Fruit fly (Drosophila melanogaster) whole organism, prepupa: ENCODE data around the gene CG33107.

ENCODE experiments used
- CG10631 ChIP-seq: fragments of 200-800 bp; sonication (Bioruptor generic); optimal IDR thresholded peaks from 2 replicates; lab custom pipeline; 2016; ENCODE audit warnings: missing biosample characterization, missing genetic modification characterization
- CG10669 ChIP-seq: fragments of 200-800 bp; sonication (Bioruptor generic); optimal IDR thresholded peaks from 3 replicates; lab custom pipeline; 2018; ENCODE audit warnings: missing biosample characterization, mild to moderate bottlenecking, missing genetic modification characterization, moderate library complexity
- CG11762 ChIP-seq: fragments of 200-800 bp; sonication (Bioruptor generic); optimal IDR thresholded peaks from 3 replicates; lab custom pipeline; 2016; ENCODE audit warnings: missing biosample characterization, missing genetic modification characterization; ENCODE audit not compliant: insufficient read depth
- CG1621 ChIP-seq: fragments of 200-800 bp; sonication (Bioruptor generic); optimal IDR thresholded peaks from 3 replicates; lab custom pipeline; 2018; ENCODE audit warnings: missing biosample characterization, mild to moderate bottlenecking, missing genetic modification characterization
- CG3032 ChIP-seq: fragments of 200-800 bp; optimal IDR thresholded peaks from 2 replicates; lab custom pipeline; 2019; ENCODE audit warnings: missing biosample characterization, mild to moderate bottlenecking, missing genetic modification characterization, moderate library complexity
- CG4318 ChIP-seq: fragments of 200-800 bp; sonication (Bioruptor generic); optimal IDR thresholded peaks from 3 replicates; lab custom pipeline; 2017; ENCODE audit warnings: missing biosample characterization, mild to moderate bottlenecking, missing genetic modification characterization
- CG6163 ChIP-seq: fragments of 200-800 bp; sonication (Bioruptor generic); IDR thresholded peaks from 3 replicates; pipeline ENCODE4 v1.3.6; 2022; ENCODE audit warnings: missing biosample characterization, missing genetic modification characterization
- CG6276 ChIP-seq: fragments of 200-800 bp; sonication (Bioruptor generic); optimal IDR thresholded peaks from 2 replicates; lab custom pipeline; 2017; ENCODE audit warnings: missing biosample characterization, mild to moderate bottlenecking, missing genetic modification characterization
- CG6792 ChIP-seq: fragments of 200-800 bp; sonication (Bioruptor generic); optimal IDR thresholded peaks from 3 replicates; lab custom pipeline; 2016; ENCODE audit warnings: missing biosample characterization, missing genetic modification characterization
- CG6808 ChIP-seq: fragments of 200-800 bp; sonication (Bioruptor generic); optimal IDR thresholded peaks from 3 replicates; lab custom pipeline; 2017; ENCODE audit warnings: missing biosample characterization, missing genetic modification characterization, mild to moderate bottlenecking, moderate library complexity, missing genetic modification reagents
- CG6854 ChIP-seq: fragments of 200-800 bp; sonication (Bioruptor generic); optimal IDR thresholded peaks from 2 replicates; lab custom pipeline; 2017; ENCODE audit warnings: missing biosample characterization, mild to moderate bottlenecking, missing genetic modification characterization
- CG7368 ChIP-seq: fragments of 200-800 bp; sonication (Bioruptor generic); optimal IDR thresholded peaks from 3 replicates; lab custom pipeline; 2016; ENCODE audit warnings: missing biosample characterization, missing genetic modification characterization
- CG8119 ChIP-seq: fragments of 200-800 bp; sonication (Bioruptor generic); IDR thresholded peaks from 3 replicates; pipeline ENCODE4 v1.3.6; 2022; ENCODE audit warnings: missing biosample characterization, missing genetic modification characterization
- CG8632 ChIP-seq: fragments of 200-800 bp; sonication (Bioruptor generic); optimal IDR thresholded peaks from 3 replicates; lab custom pipeline; 2016; ENCODE audit warnings: missing biosample characterization, missing genetic modification characterization
- Eip75B ChIP-seq: fragments of 200-800 bp; sonication (Bioruptor generic); optimal IDR thresholded peaks from 3 replicates; lab custom pipeline; 2016; ENCODE audit warnings: missing biosample characterization, missing genetic modification characterization
- Eip93F ChIP-seq: fragments of 200-800 bp; sonication (Bioruptor generic); optimal IDR thresholded peaks from 2 replicates; lab custom pipeline; 2016; ENCODE audit warnings: missing biosample characterization, mild to moderate bottlenecking, missing genetic modification characterization
- Ets21C ChIP-seq: fragments of 200-800 bp; sonication (Bioruptor generic); optimal IDR thresholded peaks from 3 replicates; lab custom pipeline; 2016; ENCODE audit warnings: missing biosample characterization, missing genetic modification characterization
- Hr38 ChIP-seq: sonication (Bioruptor generic); optimal IDR thresholded peaks from 2 replicates; lab custom pipeline; 2016; ENCODE audit warnings: missing biosample characterization, missing genetic modification characterization
- Met ChIP-seq: fragments of 200-800 bp; sonication (Bioruptor generic); optimal IDR thresholded peaks from 3 replicates; lab custom pipeline; 2016; ENCODE audit warnings: missing biosample characterization, missing genetic modification characterization
- Smox ChIP-seq: fragments of 200-800 bp; sonication (Bioruptor generic); optimal IDR thresholded peaks from 3 replicates; lab custom pipeline; 2016; ENCODE audit warnings: missing biosample characterization, missing genetic modification characterization
- Sox14 ChIP-seq: fragments of 200-800 bp; sonication (Bioruptor generic); optimal IDR thresholded peaks from 3 replicates; lab custom pipeline; 2016; ENCODE audit warnings: missing biosample characterization, missing genetic modification characterization
- Sox15 ChIP-seq: fragments of 200-800 bp; sonication (Bioruptor generic); optimal IDR thresholded peaks from 3 replicates; lab custom pipeline; 2016; ENCODE audit warnings: missing biosample characterization, missing genetic modification characterization
- achi ChIP-seq: fragments of 200-800 bp; sonication (Bioruptor generic); optimal IDR thresholded peaks from 3 replicates; lab custom pipeline; 2016; ENCODE audit warnings: missing biosample characterization, missing genetic modification characterization
- acj6 ChIP-seq: fragments of 200-800 bp; sonication (Bioruptor generic); optimal IDR thresholded peaks from 3 replicates; lab custom pipeline; 2016; ENCODE audit warnings: missing biosample characterization, missing genetic modification characterization
- dsx ChIP-seq: fragments of 200-800 bp; optimal IDR thresholded peaks from 3 replicates; lab custom pipeline; 2019; ENCODE audit warnings: missing biosample characterization, mild to moderate bottlenecking, missing genetic modification characterization, moderate library complexity; ENCODE audit not compliant: poor library complexity, severe bottlenecking
- esn ChIP-seq: fragments of 200-800 bp; sonication (Bioruptor generic); optimal IDR thresholded peaks from 2 replicates; lab custom pipeline; 2016; ENCODE audit warnings: missing biosample characterization, mild to moderate bottlenecking, missing genetic modification characterization, moderate library complexity
- fd59A ChIP-seq: fragments of 200-800 bp; sonication (Bioruptor generic); optimal IDR thresholded peaks from 2 replicates; lab custom pipeline; 2017; ENCODE audit warnings: missing biosample characterization, mild to moderate bottlenecking, missing genetic modification characterization, missing genetic modification reagents
- fd85E ChIP-seq: fragments of 200-800 bp; sonication (Bioruptor generic); optimal IDR thresholded peaks from 3 replicates; lab custom pipeline; 2016; ENCODE audit warnings: missing biosample characterization, missing genetic modification characterization
- fkh ChIP-seq: fragments of 200-800 bp; sonication (Bioruptor generic); optimal IDR thresholded peaks from 3 replicates; lab custom pipeline; 2017; ENCODE audit warnings: missing biosample characterization, mild to moderate bottlenecking, missing genetic modification characterization, moderate library complexity
- lz ChIP-seq: fragments of 200-800 bp; sonication (Bioruptor generic); optimal IDR thresholded peaks from 3 replicates; lab custom pipeline; 2016; ENCODE audit warnings: missing biosample characterization, missing genetic modification characterization
- net ChIP-seq: fragments of 200-800 bp; sonication (Bioruptor generic); optimal IDR thresholded peaks from 3 replicates; lab custom pipeline; 2016; ENCODE audit warnings: missing biosample characterization, missing genetic modification characterization
- salr ChIP-seq, 2 experiments: fragments of 200-800 bp; sonication (Bioruptor generic); optimal IDR thresholded peaks; 3 replicates each; lab custom pipeline; 2016 to 2018; ENCODE audit warnings: missing biosample characterization in 2 of 2, missing genetic modification characterization in 2 of 2, mild to moderate bottlenecking in 1 of 2
- spab ChIP-seq: fragments of 200-800 bp; sonication (Bioruptor generic); optimal IDR thresholded peaks from 2 replicates; lab custom pipeline; 2017; ENCODE audit warnings: missing biosample characterization, mild to moderate bottlenecking, missing genetic modification characterization, missing genetic modification reagents
- ss ChIP-seq, 2 experiments: fragments of 200-800 bp; sonication (Bioruptor generic); optimal IDR thresholded peaks; 2 replicates in 1 of 2; 3 replicates in 1 of 2; lab custom pipeline; 2017 to 2018; ENCODE audit warnings: mild to moderate bottlenecking in 2 of 2, missing biosample characterization in 2 of 2, missing genetic modification characterization in 2 of 2, moderate library complexity in 1 of 2
- topi ChIP-seq: fragments of 200-800 bp; sonication (Bioruptor generic); optimal IDR thresholded peaks from 3 replicates; lab custom pipeline; 2016; ENCODE audit warnings: missing biosample characterization, missing genetic modification characterization
- vri ChIP-seq: fragments of 200-800 bp; sonication (Bioruptor generic); optimal IDR thresholded peaks from 3 replicates; lab custom pipeline; 2016; ENCODE audit warnings: missing biosample characterization, mild to moderate bottlenecking, missing genetic modification characterization

Gene CG33107

dm6 chr3R:22626842-22627392 is 42.4 kb upstream of the CG33107 start (continued):
- peak; percentile 96 for TF ChIP-seq CG6163 (GFP tag; lab: Robert Waterston, UW)
- TF ChIP-seq Eip93F (GFP tag; lab: Kevin White, UChicago): no peak
- TF ChIP-seq Eip75B (GFP tag; lab: Kevin White, UChicago): peak; percentile 66
- peak; percentile 45 for TF ChIP-seq Met
- peak; percentile 43 to 77 for TF ChIP-seq salr (GFP tag; optimal IDR thresholded peaks at IDR 0.05; lab: Kevin White, UChicago)
- peak; percentile 55 for TF ChIP-seq CG6854
- peak; percentile 50 for TF ChIP-seq CG7368 (GFP tag; lab: Kevin White, UChicago)
- no peak for TF ChIP-seq CG10631
- no peak for TF ChIP-seq topi (GFP tag; lab: Kevin White, UChicago)
- peak; percentile 90 for TF ChIP-seq CG8119 (GFP tag; lab: Robert Waterston, UW)
- TF ChIP-seq fkh (GFP tag; lab: Kevin White, UChicago): peak; percentile 99
- peak; percentile 78 for TF ChIP-seq CG10669 (GFP tag; lab: Kevin White, UChicago)
- TF ChIP-seq CG1621 (tag; lab: Kevin White, UChicago): peak; percentile 89
- no peak for TF ChIP-seq Hr38
- TF ChIP-seq dsx (GFP tag; lab: Kevin White, UChicago): peak; percentile 90
- TF ChIP-seq ss (GFP tag; optimal IDR thresholded peaks at IDR 0.05; lab: Kevin White, UChicago): peak; percentile 96
- no peak for TF ChIP-seq Smox
- no peak for TF ChIP-seq Sox15
- peak; percentile 52 for TF ChIP-seq achi (GFP tag; lab: Kevin White, UChicago)
- no peak for TF ChIP-seq CG4318 (GFP tag; lab: Kevin White, UChicago)
- TF ChIP-seq CG8632 (GFP tag; lab: Kevin White, UChicago): peak; percentile 56
- peak; percentile 19 for TF ChIP-seq acj6 (GFP tag; lab: Kevin White, UChicago)
- TF ChIP-seq CG6808 (GFP tag; lab: Kevin White, UChicago): peak; percentile 93
- peak; percentile 65 for TF ChIP-seq vri (GFP tag; lab: Kevin White, UChicago)

dm6 chr3R:22626334-22626688 is 41.8 kb upstream of the CG33107 start:
- no peak for TF ChIP-seq Smox
- TF ChIP-seq fkh (GFP tag; lab: Kevin White, UChicago): no peak
- TF ChIP-seq CG6792 (GFP tag; lab: Kevin White, UChicago): no peak
- TF ChIP-seq fd85E (GFP tag; lab: Kevin White, UChicago): no peak
- TF ChIP-seq CG1621 (tag; lab: Kevin White, UChicago): no peak
- no peak for TF ChIP-seq CG6808 (GFP tag; lab: Kevin White, UChicago)
- TF ChIP-seq CG11762 (GFP tag; lab: Kevin White, UChicago): no peak
- no peak for TF ChIP-seq CG7368 (GFP tag; lab: Kevin White, UChicago)
- no peak for TF ChIP-seq Sox14 (GFP tag; lab: Kevin White, UChicago)
- no peak for TF ChIP-seq CG4318 (GFP tag; lab: Kevin White, UChicago)
- no peak for TF ChIP-seq Ets21C (GFP tag; lab: Kevin White, UChicago)
- TF ChIP-seq esn (GFP tag; lab: Kevin White, UChicago): no peak
- TF ChIP-seq CG6163 (GFP tag; lab: Robert Waterston, UW): no peak
- TF ChIP-seq net (GFP tag; lab: Kevin White, UChicago): no peak
- TF ChIP-seq fd59A (GFP tag; lab: Kevin White, UChicago): no peak
- TF ChIP-seq spab (GFP tag; lab: Kevin White, UChicago): no peak
- TF ChIP-seq lz (GFP tag; lab: Kevin White, UChicago): no peak
- no peak for TF ChIP-seq CG3032 (tag; lab: Kevin White, UChicago)
- no peak for TF ChIP-seq CG6276 (GFP tag; lab: Kevin White, UChicago)
- TF ChIP-seq, all 60 proteins: peak for 0
